Worm (Caenorhabditis elegans): ENCODE results near the gene acs-10.

DNA sequence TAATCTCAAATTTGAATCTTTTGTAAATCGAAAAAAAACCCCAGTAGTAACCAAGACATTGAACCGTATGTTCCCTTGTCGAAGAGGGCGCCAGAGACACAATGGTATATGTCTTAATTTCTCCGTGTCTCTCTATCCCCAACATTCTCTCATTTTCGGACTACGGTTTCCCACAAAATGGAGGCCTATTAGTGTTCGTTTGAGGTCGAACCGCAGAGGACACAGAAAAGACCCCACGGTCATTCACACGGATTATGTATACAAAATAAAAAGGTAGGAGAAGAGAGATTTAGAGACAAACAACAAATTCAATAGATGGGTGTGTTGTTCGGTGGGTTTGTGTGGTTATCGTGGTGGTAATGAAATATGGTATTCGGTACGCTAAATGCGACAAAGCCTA, 4.7 kb downstream of the acs-10 start:
- no peak for TF ChIP-seq unc-62 (GFP tag; optimal IDR thresholded peaks at IDR 0.05)
- no peak for TF ChIP-seq efl-1 (GFP tag; optimal IDR thresholded peaks at IDR 0.05)
- no peak for TF ChIP-seq madf-3 (GFP tag; IDR thresholded peaks at IDR 0.05)
